Fruit fly (Drosophila melanogaster) whole organism, pupa: ENCODE results near the gene CG15773.

Source experiments
- CG10348 ChIP-seq: fragments of 200-800 bp; sonication (Bioruptor generic); IDR thresholded peaks from 2 replicates; pipeline ENCODE4 v1.3.6; 2022; ENCODE audit warnings: missing biosample characterization, missing genetic modification characterization
- CG12605 ChIP-seq: fragments of 200-800 bp; sonication (Bioruptor generic); IDR thresholded peaks from 2 replicates; pipeline ENCODE4 v1.3.6; 2022; ENCODE audit warnings: missing biosample characterization, missing genetic modification characterization
- CG13204 ChIP-seq: fragments of 200-800 bp; sonication (Bioruptor generic); optimal IDR thresholded peaks from 2 replicates; lab custom pipeline; 2018; ENCODE audit warnings: missing biosample characterization, mild to moderate bottlenecking, missing genetic modification characterization, moderate library complexity
- CG14655 ChIP-seq: fragments of 200-800 bp; sonication (Bioruptor generic); optimal IDR thresholded peaks from 3 replicates; lab custom pipeline; 2017; ENCODE audit warnings: mild to moderate bottlenecking, missing biosample characterization, missing genetic modification reagents, missing genetic modification characterization
- CG15710 ChIP-seq: fragments of 200-800 bp; sonication (Bioruptor generic); optimal IDR thresholded peaks from 2 replicates; lab custom pipeline; 2018; ENCODE audit warnings: missing biosample characterization, mild to moderate bottlenecking, missing genetic modification characterization, moderate library complexity
- CG17806 ChIP-seq: fragments of 200-800 bp; sonication (Bioruptor generic); optimal IDR thresholded peaks from 2 replicates; lab custom pipeline; 2018; ENCODE audit warnings: missing biosample characterization, mild to moderate bottlenecking, missing genetic modification characterization, moderate library complexity
- CG32121 ChIP-seq: fragments of 200-800 bp; sonication (Bioruptor generic); IDR thresholded peaks from 2 replicates; pipeline ENCODE4 v1.3.6; 2022; ENCODE audit warnings: missing biosample characterization, missing genetic modification characterization
- CG34367 ChIP-seq: fragments of 200-800 bp; sonication (Bioruptor generic); optimal IDR thresholded peaks from 2 replicates; lab custom pipeline; 2018; ENCODE audit warnings: missing biosample characterization, mild to moderate bottlenecking, missing genetic modification characterization
- CG4496 ChIP-seq: fragments of 200-800 bp; sonication (Bioruptor generic); IDR thresholded peaks from 3 replicates; pipeline ENCODE4 v1.3.6; 2022; ENCODE audit warnings: missing biosample characterization, missing genetic modification characterization
- CG8159 ChIP-seq: fragments of 200-800 bp; sonication (Bioruptor generic); optimal IDR thresholded peaks from 3 replicates; lab custom pipeline; 2018; ENCODE audit warnings: missing biosample characterization, mild to moderate bottlenecking, missing genetic modification characterization, moderate library complexity
- CG8301 ChIP-seq: fragments of 200-800 bp; sonication (Bioruptor generic); optimal IDR thresholded peaks from 2 replicates; lab custom pipeline; 2018; ENCODE audit warnings: missing biosample characterization, mild to moderate bottlenecking, missing genetic modification characterization
- CG9948 ChIP-seq: fragments of 200-800 bp; sonication (Bioruptor generic); optimal IDR thresholded peaks from 2 replicates; lab custom pipeline; 2018; ENCODE audit warnings: missing biosample characterization, mild to moderate bottlenecking, missing genetic modification characterization, moderate library complexity
- D1 ChIP-seq: fragments of 200-800 bp; sonication (Bioruptor generic); optimal IDR thresholded peaks from 2 replicates; lab custom pipeline; 2018; ENCODE audit warnings: missing biosample characterization, mild to moderate bottlenecking, missing genetic modification characterization, moderate library complexity
- EcR ChIP-seq: fragments of 200-800 bp; sonication (Bioruptor generic); optimal IDR thresholded peaks from 3 replicates; lab custom pipeline; 2019; ENCODE audit warnings: missing biosample characterization, missing genetic modification characterization, mild to moderate bottlenecking, moderate library complexity, missing genetic modification reagents
- Ets98B ChIP-seq: fragments of 200-800 bp; sonication (Bioruptor generic); IDR thresholded peaks from 2 replicates; pipeline ENCODE4 v1.3.6; 2022; ENCODE audit warnings: missing biosample characterization, missing genetic modification characterization
- Pif1A ChIP-seq: fragments of 200-800 bp; sonication (Bioruptor generic); optimal IDR thresholded peaks from 3 replicates; lab custom pipeline; 2016; ENCODE audit warnings: missing biosample characterization, missing genetic modification characterization
- Pif1B ChIP-seq: fragments of 200-800 bp; sonication (Bioruptor generic); optimal IDR thresholded peaks from 3 replicates; lab custom pipeline; 2016; ENCODE audit warnings: missing biosample characterization, missing genetic modification characterization
- Snoo ChIP-seq: fragments of 200-800 bp; sonication (Bioruptor generic); optimal IDR thresholded peaks from 3 replicates; lab custom pipeline; 2017; ENCODE audit warnings: missing biosample characterization, mild to moderate bottlenecking, missing genetic modification characterization, inconsistent platforms
- fd96Ca ChIP-seq: fragments of 200-800 bp; sonication (Bioruptor generic); IDR thresholded peaks from 3 replicates; pipeline ENCODE4 v1.3.6; 2022; ENCODE audit warnings: missing biosample characterization, missing genetic modification characterization
- gl ChIP-seq: fragments of 200-800 bp; sonication (Bioruptor generic); optimal IDR thresholded peaks from 2 replicates; lab custom pipeline; 2018; ENCODE audit warnings: missing biosample characterization, mild to moderate bottlenecking, missing genetic modification characterization
- rn ChIP-seq: fragments of 200-800 bp; sonication (Bioruptor generic); IDR thresholded peaks from 2 replicates; pipeline ENCODE4 v1.3.6; 2022; ENCODE audit warnings: missing biosample characterization, missing genetic modification characterization

CG15773 gene

DNA sequence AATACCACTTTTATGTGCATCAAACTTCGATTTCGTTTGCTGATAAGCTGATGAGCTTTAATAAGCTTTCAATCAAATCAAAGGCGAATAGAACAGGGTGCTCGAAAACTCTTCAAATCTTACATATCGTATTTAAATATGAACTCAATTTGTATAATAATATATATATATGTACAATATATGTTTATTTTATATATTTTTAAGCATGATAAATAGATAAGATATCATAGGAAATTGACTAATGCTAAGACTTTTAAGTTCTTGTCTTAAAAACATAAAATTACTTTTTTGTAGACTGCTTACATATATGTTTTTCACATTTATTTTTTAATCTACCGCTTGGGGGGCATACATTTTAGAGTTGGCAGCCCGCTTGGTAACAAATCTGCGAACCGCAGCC, 19.4 kb downstream of the CG15773 start, which contains the start of gene CG15772:
Gene CG15772 (plus strand): TSS at position 301 of the 400 bp plus-strand sequence.
- no peak for TF ChIP-seq CG4496 (GFP tag; lab: Robert Waterston, UW)
- TF ChIP-seq CG14655 (GFP tag; lab: Kevin White, UChicago): no peak
- no peak for TF ChIP-seq CG10348 (GFP tag; lab: Robert Waterston, UW)
- TF ChIP-seq Snoo (tag; lab: Kevin White, UChicago): no peak
- TF ChIP-seq CG12605 (GFP tag; lab: Robert Waterston, UW): no peak
- TF ChIP-seq CG34367: no peak
- TF ChIP-seq CG32121: no peak
- TF ChIP-seq CG15710 (tag; lab: Kevin White, UChicago): no peak
- TF ChIP-seq EcR (GFP tag; lab: Kevin White, UChicago): no peak
- TF ChIP-seq rn (GFP tag; lab: Robert Waterston, UW): no peak
- TF ChIP-seq fd96Ca (GFP tag; lab: Robert Waterston, UW): no peak
- TF ChIP-seq Pif1A (GFP tag; lab: Kevin White, UChicago): no peak
- no peak for TF ChIP-seq D1 (tag; lab: Kevin White, UChicago)
- TF ChIP-seq CG13204 (GFP tag; lab: Kevin White, UChicago): no peak
- TF ChIP-seq CG17806 (tag; lab: Kevin White, UChicago): no peak
- TF ChIP-seq gl (tag; lab: Kevin White, UChicago): no peak
- TF ChIP-seq Ets98B (GFP tag; lab: Robert Waterston, UW): no peak
- TF ChIP-seq CG8301: no peak
- TF ChIP-seq CG8159 (tag; lab: Kevin White, UChicago): no peak
- TF ChIP-seq, all 21 proteins: peak for 0

DNA sequence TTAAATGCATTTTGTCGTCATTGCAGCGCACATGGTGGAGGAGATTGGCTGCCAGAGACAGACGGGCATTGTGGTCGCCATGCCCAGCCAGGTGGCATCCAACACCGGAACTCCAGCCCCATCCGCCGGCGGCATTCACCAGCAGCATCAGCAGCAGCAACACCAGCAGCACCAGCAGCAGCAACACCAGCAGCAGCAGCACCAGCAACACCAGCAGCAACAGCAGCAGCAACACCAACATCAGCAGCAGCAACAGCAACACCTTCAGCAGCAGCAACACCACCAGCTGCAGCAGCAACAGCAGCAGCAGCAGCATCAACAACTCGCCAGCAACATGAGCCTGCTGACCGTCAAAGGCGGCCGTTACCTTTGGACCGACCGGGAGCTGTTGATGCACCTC, 20.3 kb downstream of the CG15773 start:
- TF ChIP-seq CG12605 (GFP tag; lab: Robert Waterston, UW) (no peak), rn (GFP tag; lab: Robert Waterston, UW) (no peak), Snoo (tag; lab: Kevin White, UChicago) (no peak), CG8301 (no peak), CG15710 (tag; lab: Kevin White, UChicago) (no peak), CG9948 (tag; lab: Kevin White, UChicago) (no peak), CG14655 (GFP tag; lab: Kevin White, UChicago) (no peak), Pif1A (GFP tag; lab: Kevin White, UChicago) (no peak), CG10348 (GFP tag; lab: Robert Waterston, UW) (no peak), CG32121 (no peak), gl (tag; lab: Kevin White, UChicago) (no peak)

- peak; percentile 77 for TF ChIP-seq rn (GFP tag; lab: Robert Waterston, UW)
- peak; percentile 96 for TF ChIP-seq CG8159 (tag; lab: Kevin White, UChicago)
- TF ChIP-seq CG17806 (tag; lab: Kevin White, UChicago): peak; percentile 91
- peak; percentile 59 for TF ChIP-seq EcR (GFP tag; lab: Kevin White, UChicago)
- TF ChIP-seq CG12605 (GFP tag; lab: Robert Waterston, UW): peak; percentile 90
- no peak for TF ChIP-seq D1 (tag; lab: Kevin White, UChicago)
- peak; percentile 92 for TF ChIP-seq Ets98B (GFP tag; lab: Robert Waterston, UW)
- TF ChIP-seq gl (tag; lab: Kevin White, UChicago): peak; percentile 90
- peak; percentile 100 for TF ChIP-seq CG13204 (GFP tag; lab: Kevin White, UChicago)
- TF ChIP-seq CG4496 (GFP tag; lab: Robert Waterston, UW): peak; percentile 95
- peak; percentile 94 for TF ChIP-seq CG9948 (tag; lab: Kevin White, UChicago)
- peak; percentile 97 for TF ChIP-seq fd96Ca (GFP tag; lab: Robert Waterston, UW)
- TF ChIP-seq CG10348 (GFP tag; lab: Robert Waterston, UW): peak; percentile 87
- peak; percentile 97 for TF ChIP-seq CG14655 (GFP tag; lab: Kevin White, UChicago)
- peak; percentile 97 for TF ChIP-seq Snoo (tag; lab: Kevin White, UChicago)
- TF ChIP-seq CG34367: peak; percentile 92
- peak; percentile 95 for TF ChIP-seq Pif1A (GFP tag; lab: Kevin White, UChicago)
- peak; percentile 95 for TF ChIP-seq CG15710 (tag; lab: Kevin White, UChicago)
- peak; percentile 97 for TF ChIP-seq CG32121
- TF ChIP-seq CG8301: peak; percentile 96
- peak; percentile 94 for TF ChIP-seq Pif1B (GFP tag; lab: Kevin White, UChicago)
- TF ChIP-seq, all 21 proteins: peak for 20
Observed at dm6 chrX:5754837-5755828, 22.6 kb downstream of the CG15773 start, which contains the start of the genes lin-52 and CG15771. Gene lin-52, minus strand, starts transcription at chrX:5754958. Gene CG15771, plus strand, starts transcription at chrX:5755574.

- TF ChIP-seq Pif1B (GFP tag; lab: Kevin White, UChicago) (no peak), CG12605 (GFP tag; lab: Robert Waterston, UW) (no peak), D1 (tag; lab: Kevin White, UChicago) (no peak), CG8159 (tag; lab: Kevin White, UChicago) (no peak), CG4496 (GFP tag; lab: Robert Waterston, UW) (no peak), fd96Ca (GFP tag; lab: Robert Waterston, UW) (no peak), EcR (GFP tag; lab: Kevin White, UChicago) (no peak), CG14655 (GFP tag; lab: Kevin White, UChicago) (no peak), CG17806 (tag; lab: Kevin White, UChicago) (no peak), rn (GFP tag; lab: Robert Waterston, UW) (no peak), CG10348 (GFP tag; lab: Robert Waterston, UW) (no peak)
- TF ChIP-seq, all 21 proteins: peak for 0
Observed at dm6 chrX:5756146-5756545, 23.6 kb downstream of the CG15773 start.
